Worm (Caenorhabditis elegans) whole organism, L2 larva: ENCODE measurements around the gene ddb-1.

Experiments used
- C34F6.9 ChIP-seq: fragments of 150-350 bp; optimal IDR thresholded peaks from 2 replicates; lab custom pipeline; 2014; ENCODE audit warnings: missing biosample characterization, missing genetic modification characterization
- F13H6.1 ChIP-seq: sonication (generic microtip); optimal IDR thresholded peaks from 2 replicates; lab custom pipeline; 2016; ENCODE audit warnings: missing genetic modification characterization, missing compliant biosample characterization
- R02D3.7 ChIP-seq: fragments of 150-350 bp; optimal IDR thresholded peaks from 2 replicates; lab custom pipeline; 2014; ENCODE audit warnings: missing biosample characterization, missing genetic modification characterization
- aly-2 ChIP-seq: fragments of 150-350 bp; optimal IDR thresholded peaks from 2 replicates; lab custom pipeline; 2014; ENCODE audit warnings: missing biosample characterization, missing genetic modification characterization
- mab-5 ChIP-seq: fragments of 150-350 bp; optimal IDR thresholded peaks from 2 replicates; lab custom pipeline; 2014; ENCODE audit warnings: missing biosample characterization, missing genetic modification characterization
- mbf-1 ChIP-seq: sonication (generic microtip); optimal IDR thresholded peaks from 2 replicates; lab custom pipeline; 2017; ENCODE audit warnings: missing biosample characterization, missing genetic modification characterization
- nhr-23 ChIP-seq: fragments of 150-350 bp; optimal IDR thresholded peaks from 2 replicates; lab custom pipeline; 2014; ENCODE audit warnings: missing biosample characterization, missing genetic modification reagents, missing genetic modification characterization
- nhr-6 ChIP-seq: fragments of 150-350 bp; optimal IDR thresholded peaks from 2 replicates; lab custom pipeline; 2014; ENCODE audit warnings: missing biosample characterization, missing genetic modification characterization
- snpc-4 ChIP-seq: fragments of 150-350 bp; optimal IDR thresholded peaks from 2 replicates; lab custom pipeline; 2014; ENCODE audit warnings: missing biosample characterization, missing genetic modification characterization
- unc-55 ChIP-seq: fragments of 150-350 bp; sonication (generic microtip); optimal IDR thresholded peaks from 3 replicates; lab custom pipeline; 2014; ENCODE audit warnings: missing biosample characterization, missing genetic modification reagents, missing genetic modification characterization

The ddb-1 gene

ce11 chrIV:12078112-12078812 is 42.7 kb downstream of the ddb-1 start, which contains the start of gene tmed-1:
Gene tmed-1, minus strand, starts transcription at chrIV:12078162.
- peak; percentile 20 for TF ChIP-seq C34F6.9 (tag; lab: Kevin White, UChicago)
- TF ChIP-seq nhr-6 (tag; lab: Kevin White, UChicago), result no peak
- no peak for TF ChIP-seq R02D3.7 (tag; lab: Kevin White, UChicago)
- TF ChIP-seq unc-55, result peak; percentile 18

ce11 chrIV:12075497-12075896 is 45.5 kb downstream of the ddb-1 start, which contains the start of gene K08E4.7:
Gene K08E4.7, plus strand, starts transcription at chrIV:12075797.
- no peak for TF ChIP-seq aly-2 (tag; lab: Kevin White, UChicago)
- TF ChIP-seq nhr-23, result no peak
- TF ChIP-seq, all 48 proteins: peak for 0

- TF ChIP-seq mab-5 (tag; lab: Kevin White, UChicago) (no peak), snpc-4 (tag; lab: Kevin White, UChicago) (no peak), unc-55 (peak; percentile 23), mbf-1 (tag; lab: Kevin White, UChicago) (no peak), F13H6.1 (tag; lab: Kevin White, UChicago) (no peak)
Observed at ce11 chrIV:12068590-12068989, 52.4 kb downstream of the ddb-1 start, which contains the start of gene bath-37. Gene bath-37, plus strand, starts transcription at chrIV:12068890.
